Worm (Caenorhabditis elegans): ENCODE data around the gene rnst-2.

Gene rnst-2

ce11 chrV:1051651-1052050 lies 9.7 kb upstream of the rnst-2 start:
- TF ChIP-seq zag-1 (tag; optimal IDR thresholded peaks at IDR 0.05), result no peak
- no peak for TF ChIP-seq nhr-237 (tag; optimal IDR thresholded peaks at IDR 0.05)
- no peak for TF ChIP-seq dmd-4 (tag; optimal IDR thresholded peaks at IDR 0.05)
- no peak for TF ChIP-seq mdl-1 (tag; optimal IDR thresholded peaks at IDR 0.05)
- no peak for TF ChIP-seq nhr-23 (tag; optimal IDR thresholded peaks at IDR 0.05)
- TF ChIP-seq unc-39 (tag; optimal IDR thresholded peaks at IDR 0.05), result no peak
- no peak for TF ChIP-seq egl-27 (tag; optimal IDR thresholded peaks at IDR 0.05)
- TF ChIP-seq gmeb-1 (tag; optimal IDR thresholded peaks at IDR 0.05), result no peak
- no peak for TF ChIP-seq nhr-77 (tag; optimal IDR thresholded peaks at IDR 0.05)
- no peak for TF ChIP-seq elt-3 (tag; optimal IDR thresholded peaks at IDR 0.05)
- no peak for TF ChIP-seq sma-3 (GFP tag; optimal IDR thresholded peaks at IDR 0.05)

ce11 chrV:1052559-1053064 lies 8.8 kb upstream of the rnst-2 start, which contains the start of gene K10C9.4:
Gene K10C9.4 (minus strand): TSS chrV:1053014.
- TF ChIP-seq nhr-6 (tag; optimal IDR thresholded peaks at IDR 0.05), result no peak
- no peak for TF ChIP-seq aly-2 (tag; optimal IDR thresholded peaks at IDR 0.05)
- TF ChIP-seq mbf-1 (tag; optimal IDR thresholded peaks at IDR 0.05), result no peak
- TF ChIP-seq elt-3 (tag; optimal IDR thresholded peaks at IDR 0.05), result no peak
- no peak for TF ChIP-seq blmp-1 (tag; optimal IDR thresholded peaks at IDR 0.05; ENCODE audit: insufficient read depth)
- TF ChIP-seq nhr-23 (tag; optimal IDR thresholded peaks at IDR 0.05), result no peak
- TF ChIP-seq unc-55 (GFP tag; optimal IDR thresholded peaks at IDR 0.05), result no peak
- TF ChIP-seq zag-1 (tag; optimal IDR thresholded peaks at IDR 0.05), result no peak
- no peak for TF ChIP-seq nhr-11 (tag; optimal IDR thresholded peaks at IDR 0.05)
- TF ChIP-seq C34F6.9 (tag; optimal IDR thresholded peaks at IDR 0.05), result no peak
- no peak for TF ChIP-seq skn-1 (tag; optimal IDR thresholded peaks at IDR 0.05)
- no peak for TF ChIP-seq unc-39 (tag; optimal IDR thresholded peaks at IDR 0.05)
- TF ChIP-seq nhr-12 (tag; optimal IDR thresholded peaks at IDR 0.05), result no peak
- TF ChIP-seq ztf-11 (tag; optimal IDR thresholded peaks at IDR 0.05), result no peak
- no peak for TF ChIP-seq dmd-4 (tag; optimal IDR thresholded peaks at IDR 0.05)

DNA sequence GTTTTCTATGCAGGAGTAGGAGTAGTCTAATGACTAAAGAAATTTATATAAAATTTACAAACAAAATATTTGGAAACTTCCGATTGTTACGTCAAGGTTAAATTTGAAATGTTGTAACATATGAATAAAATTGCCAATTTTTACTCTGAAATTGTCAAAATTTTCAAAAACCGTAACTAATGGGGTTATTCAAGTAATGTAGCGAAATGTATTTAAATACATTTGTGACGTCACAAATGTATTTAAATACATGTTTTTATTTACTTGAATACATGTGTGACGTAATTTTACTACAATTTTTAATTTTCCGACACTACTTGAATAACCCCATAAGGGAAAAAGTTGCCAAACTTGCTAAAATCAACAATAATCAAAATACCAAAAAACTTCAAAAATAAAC lies 8.0 kb upstream of the rnst-2 start:
- TF ChIP-seq ZK546.5 (tag; optimal IDR thresholded peaks at IDR 0.05) (no peak), peb-1 (tag; optimal IDR thresholded peaks at IDR 0.05) (no peak), nhr-11 (tag; optimal IDR thresholded peaks at IDR 0.05) (no peak)

DNA sequence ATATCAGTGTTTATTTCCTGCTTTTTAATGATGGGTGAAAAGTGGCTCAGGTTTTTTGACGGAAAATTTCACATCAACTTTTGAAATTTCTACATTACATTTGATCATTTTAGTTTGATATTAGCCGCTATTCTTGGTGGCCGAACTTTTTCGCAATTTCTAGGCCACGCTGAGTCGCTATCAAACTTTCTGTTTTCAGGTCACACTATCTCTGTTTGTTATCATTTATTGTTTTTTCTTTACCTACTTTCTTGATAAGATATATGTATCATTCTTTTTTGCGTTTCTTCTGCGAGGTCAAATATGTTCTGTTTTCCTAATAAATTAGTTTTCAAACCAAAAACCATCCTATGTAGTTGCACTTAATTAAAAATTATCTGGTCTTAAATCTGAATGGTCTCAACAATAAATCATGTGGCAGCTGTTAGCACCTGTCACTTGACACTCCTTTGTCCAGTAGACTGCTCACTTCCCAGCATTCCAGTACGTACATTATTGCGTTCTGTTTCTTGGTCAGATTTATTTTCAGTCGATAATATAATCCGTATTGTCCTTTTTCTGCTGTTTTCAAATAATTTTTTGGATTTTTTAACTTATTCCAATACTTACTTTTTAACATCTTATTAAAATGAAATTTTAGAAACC lies 1.1 kb upstream of the rnst-2 start:
- TF ChIP-seq lsy-2 (tag; optimal IDR thresholded peaks at IDR 0.05), result no peak
- peak; percentile 73 for TF ChIP-seq mab-5 (tag; optimal IDR thresholded peaks at IDR 0.05)
- TF ChIP-seq elt-3 (tag; optimal IDR thresholded peaks at IDR 0.05), result no peak
- peak; percentile 8 for TF ChIP-seq sma-9 (GFP tag; optimal IDR thresholded peaks at IDR 0.05)
- TF ChIP-seq sma-9 (tag; optimal IDR thresholded peaks at IDR 0.05), result no peak
- peak; percentile 38 for TF ChIP-seq gmeb-1 (tag; optimal IDR thresholded peaks at IDR 0.05)
- TF ChIP-seq fos-1 (tag; optimal IDR thresholded peaks at IDR 0.05), result peak; percentile 78
- peak; percentile 21 for TF ChIP-seq F13H6.1 (tag; optimal IDR thresholded peaks at IDR 0.05)

- TF ChIP-seq nhr-77 (tag; optimal IDR thresholded peaks at IDR 0.05), result no peak
- TF ChIP-seq nhr-10 (tag; optimal IDR thresholded peaks at IDR 0.05), result no peak
- TF ChIP-seq Y55F3AM.14 (GFP tag; optimal IDR thresholded peaks at IDR 0.05), result no peak
- TF ChIP-seq dmd-4 (tag; optimal IDR thresholded peaks at IDR 0.05), result no peak
- no peak for TF ChIP-seq elt-3 (tag; optimal IDR thresholded peaks at IDR 0.05)
- no peak for TF ChIP-seq zag-1 (tag; optimal IDR thresholded peaks at IDR 0.05)
- no peak for TF ChIP-seq sem-4 (tag; optimal IDR thresholded peaks at IDR 0.05)
- no peak for TF ChIP-seq sma-3 (GFP tag; optimal IDR thresholded peaks at IDR 0.05)
Observed at ce11 chrV:1064491-1064890, 3.1 kb downstream of the rnst-2 start, which contains the start of gene str-67. Gene str-67 (minus strand): TSS chrV:1064591.

ce11 chrV:1067468-1067867 lies 6.1 kb downstream of the rnst-2 start, which contains the start of gene K10C9.7:
Gene K10C9.7 (minus strand): TSS chrV:1067568.
- TF ChIP-seq Y55F3AM.14 (GFP tag; optimal IDR thresholded peaks at IDR 0.05) (no peak), mbf-1 (tag; optimal IDR thresholded peaks at IDR 0.05) (no peak), ZK546.5 (tag; optimal IDR thresholded peaks at IDR 0.05) (no peak), sem-4 (tag; optimal IDR thresholded peaks at IDR 0.05) (no peak), aly-2 (tag; optimal IDR thresholded peaks at IDR 0.05) (no peak), ztf-11 (tag; optimal IDR thresholded peaks at IDR 0.05) (no peak), alr-1 (tag; optimal IDR thresholded peaks at IDR 0.05) (no peak), egl-27 (tag; optimal IDR thresholded peaks at IDR 0.05) (no peak), ztf-4 (tag; optimal IDR thresholded peaks at IDR 0.05) (no peak), nhr-12 (tag; optimal IDR thresholded peaks at IDR 0.05) (no peak)
